Fruit fly (Drosophila melanogaster) whole organism, embryonic: Measurements from ENCODE around the gene Prim1.

ENCODE experiments used
- Abd-B ChIP-seq: fragments of 200-800 bp; sonication (Bioruptor generic); optimal IDR thresholded peaks from 2 replicates; lab custom pipeline; 2018; ENCODE audit warnings: missing biosample characterization, mild to moderate bottlenecking, missing genetic modification characterization, moderate library complexity
- Awh ChIP-seq: fragments of 200-800 bp; sonication (Bioruptor generic); IDR thresholded peaks from 2 replicates; pipeline ENCODE4, ENCODE4 v1.3.6; 2022; ENCODE audit warnings: missing biosample characterization, missing genetic modification characterization
- B-H1 ChIP-seq: fragments of 200-800 bp; sonication (Bioruptor generic); IDR thresholded peaks from 3 replicates; pipeline ENCODE4 v1.3.6; 2022; ENCODE audit warnings: missing biosample characterization, missing genetic modification characterization
- Blimp-1 ChIP-seq: fragments of 200-800 bp; sonication (Bioruptor generic); optimal IDR thresholded peaks from 3 replicates; lab custom pipeline; 2018; ENCODE audit warnings: missing biosample characterization, missing genetic modification characterization, mild to moderate bottlenecking, moderate library complexity, missing genetic modification reagents
- CG1024 ChIP-seq: fragments of 200-800 bp; sonication (Bioruptor generic); IDR thresholded peaks from 2 replicates; pipeline ENCODE4 v1.3.6; 2022; ENCODE audit warnings: missing biosample characterization, missing genetic modification characterization
- CG10366 ChIP-seq: fragments of 200-800 bp; sonication (Bioruptor generic); IDR thresholded peaks from 2 replicates; pipeline ENCODE4 v1.3.6; 2022; ENCODE audit warnings: missing biosample characterization, missing genetic modification characterization
- CG11456 ChIP-seq: fragments of 200-800 bp; sonication (Bioruptor generic); IDR thresholded peaks from 3 replicates; pipeline ENCODE4 v1.3.6; 2022; ENCODE audit warnings: missing biosample characterization, missing genetic modification characterization
- CG12744 ChIP-seq: fragments of 200-800 bp; sonication (Bioruptor generic); optimal IDR thresholded peaks from 2 replicates; lab custom pipeline; 2016; ENCODE audit warnings: missing biosample characterization, missing genetic modification characterization
- CG16779 ChIP-seq: fragments of 200-800 bp; sonication (Bioruptor generic); IDR thresholded peaks from 2 replicates; pipeline ENCODE4 v1.3.6; 2022; ENCODE audit warnings: missing biosample characterization, missing genetic modification characterization
- CG17612 ChIP-seq: fragments of 200-800 bp; sonication (Bioruptor generic); IDR thresholded peaks from 2 replicates; pipeline ENCODE4 v1.3.6; 2022; ENCODE audit warnings: missing biosample characterization, missing genetic modification characterization
- CG18262 ChIP-seq: fragments of 200-800 bp; optimal IDR thresholded peaks from 3 replicates; lab custom pipeline; 2019; ENCODE audit warnings: missing biosample characterization, mild to moderate bottlenecking, missing genetic modification characterization, moderate library complexity
- CG18599 ChIP-seq: fragments of 200-800 bp; sonication (Bioruptor generic); optimal IDR thresholded peaks from 3 replicates; lab custom pipeline; 2017; ENCODE audit warnings: missing biosample characterization, missing genetic modification characterization, mild to moderate bottlenecking, moderate library complexity, missing genetic modification reagents
- CG3065 ChIP-seq: fragments of 200-800 bp; sonication (Bioruptor generic); optimal IDR thresholded peaks from 2 replicates; lab custom pipeline; 2016; ENCODE audit warnings: missing biosample characterization, missing genetic modification characterization
- CG32532 ChIP-seq: fragments of 200-800 bp; sonication (Bioruptor generic); IDR thresholded peaks from 2 replicates; pipeline ENCODE4 v1.3.6; 2022; ENCODE audit warnings: missing biosample characterization, missing genetic modification characterization
- CG32772 ChIP-seq: fragments of 200-800 bp; sonication (Bioruptor generic); IDR thresholded peaks from 2 replicates; pipeline ENCODE4 v1.3.6; 2022; ENCODE audit warnings: missing biosample characterization, missing genetic modification characterization
- CG34422 ChIP-seq: fragments of 200-800 bp; sonication (Bioruptor generic); IDR thresholded peaks from 3 replicates; pipeline ENCODE4 v1.3.6; 2022; ENCODE audit warnings: missing biosample characterization, missing genetic modification characterization
- CG3726 ChIP-seq: fragments of 200-800 bp; sonication (Bioruptor generic); IDR thresholded peaks from 3 replicates; pipeline ENCODE4, ENCODE4 v1.3.6; 2022; ENCODE audit warnings: missing biosample characterization, missing genetic modification characterization
- CG42726 ChIP-seq: fragments of 200-800 bp; sonication (Bioruptor generic); IDR thresholded peaks from 2 replicates; pipeline ENCODE4 v1.3.6; 2022; ENCODE audit warnings: missing biosample characterization, missing genetic modification characterization; ENCODE audit not compliant: partially characterized antibody
- CG4424 ChIP-seq: fragments of 200-800 bp; sonication (Bioruptor generic); optimal IDR thresholded peaks from 3 replicates; lab custom pipeline; 2016; ENCODE audit warnings: missing biosample characterization, missing genetic modification characterization
- CG4617 ChIP-seq: fragments of 200-800 bp; sonication (Bioruptor generic); optimal IDR thresholded peaks from 3 replicates; lab custom pipeline; 2016; ENCODE audit warnings: missing biosample characterization, missing genetic modification characterization, borderline replicate concordance
- CG5245 ChIP-seq: fragments of 200-800 bp; sonication (Bioruptor generic); optimal IDR thresholded peaks from 3 replicates; lab custom pipeline; 2016; ENCODE audit warnings: missing biosample characterization, missing genetic modification characterization
- CG5953 ChIP-seq: fragments of 200-800 bp; sonication (Bioruptor generic); IDR thresholded peaks from 2 replicates; pipeline ENCODE4 v1.3.6; 2022; ENCODE audit warnings: missing biosample characterization, missing genetic modification characterization
- CG7271 ChIP-seq: fragments of 200-800 bp; sonication (Bioruptor generic); optimal IDR thresholded peaks from 2 replicates; lab custom pipeline; 2018; ENCODE audit warnings: missing biosample characterization, mild to moderate bottlenecking, missing genetic modification characterization, moderate library complexity
- CG7987 ChIP-seq: fragments of 200-800 bp; sonication (Bioruptor generic); optimal IDR thresholded peaks from 2 replicates; lab custom pipeline; 2018; ENCODE audit warnings: missing biosample characterization, mild to moderate bottlenecking, missing genetic modification characterization, moderate library complexity
- CG9437 ChIP-seq: fragments of 200-800 bp; sonication (Bioruptor generic); optimal IDR thresholded peaks from 2 replicates; lab custom pipeline; 2018; ENCODE audit warnings: missing biosample characterization, mild to moderate bottlenecking, missing genetic modification characterization
- CG9932 ChIP-seq: fragments of 200-800 bp; sonication (Bioruptor generic); IDR thresholded peaks from 2 replicates; pipeline ENCODE4 v1.3.6; 2022; ENCODE audit warnings: missing biosample characterization, missing genetic modification characterization
- Camta ChIP-seq: fragments of 200-800 bp; sonication (Bioruptor generic); optimal IDR thresholded peaks from 2 replicates; lab custom pipeline; 2016; ENCODE audit warnings: missing biosample characterization, missing genetic modification characterization
- Chrac-16 ChIP-seq: fragments of 200-800 bp; sonication (Bioruptor generic); optimal IDR thresholded peaks from 3 replicates; lab custom pipeline; 2016; ENCODE audit warnings: missing biosample characterization, missing genetic modification characterization
- D ChIP-seq, 2 experiments: fragments of 200-800 bp in 1 of 2; fragments of >200 bp in 1 of 2; sonication (Bioruptor generic) in 1 of 2; optimal IDR thresholded peaks; 2 replicates in 1 of 2; 3 replicates in 1 of 2; lab custom pipeline; 2017; ENCODE audit warnings: mild to moderate bottlenecking in 1 of 2, missing biosample characterization in 1 of 2, missing genetic modification characterization in 1 of 2, missing genetic modification reagents in 1 of 2
- Doc2 ChIP-seq: fragments of 200-800 bp; sonication (Bioruptor generic); IDR thresholded peaks from 2 replicates; pipeline ENCODE4 v1.3.6; 2022; ENCODE audit warnings: missing biosample characterization, missing genetic modification characterization
- Elba2 ChIP-seq: fragments of 200-800 bp; sonication (Bioruptor generic); optimal IDR thresholded peaks from 3 replicates; lab custom pipeline; 2016; ENCODE audit warnings: missing biosample characterization, missing genetic modification characterization
- Hr39 ChIP-seq: fragments of >200 bp; optimal IDR thresholded peaks from 2 replicates; lab custom pipeline; 2017
- Lhr ChIP-seq: fragments of 200-800 bp; sonication (Bioruptor generic); optimal IDR thresholded peaks from 3 replicates; lab custom pipeline; 2017; ENCODE audit warnings: mild to moderate bottlenecking, missing biosample characterization, missing genetic modification reagents, missing genetic modification characterization
- Oaz ChIP-seq: fragments of 200-800 bp; sonication (Bioruptor generic); IDR thresholded peaks from 2 replicates; pipeline ENCODE4 v1.3.6; 2022; ENCODE audit warnings: missing biosample characterization, missing genetic modification characterization
- Oli ChIP-seq: fragments of 200-800 bp; sonication (Bioruptor generic); optimal IDR thresholded peaks from 2 replicates; lab custom pipeline; 2018; ENCODE audit warnings: missing biosample characterization, mild to moderate bottlenecking, missing genetic modification characterization, moderate library complexity
- Ravus ChIP-seq: fragments of 200-800 bp; sonication (Bioruptor generic); IDR thresholded peaks from 2 replicates; pipeline ENCODE4 v1.3.6; 2022; ENCODE audit warnings: missing biosample characterization, missing genetic modification characterization
- Stat92E ChIP-seq, 3 experiments: fragments of >200 bp in 2 of 3; fragments of 200-800 bp in 1 of 3; sonication (Bioruptor generic) in 1 of 3; optimal IDR thresholded peaks; 2 replicates each; lab custom pipeline; 2017 to 2019; ENCODE audit warnings: missing biosample characterization in 3 of 3, missing genetic modification characterization in 3 of 3, mild to moderate bottlenecking in 1 of 3, moderate library complexity in 1 of 3
- ab ChIP-seq: fragments of 200-800 bp; sonication (Bioruptor generic); optimal IDR thresholded peaks from 2 replicates; lab custom pipeline; 2016; ENCODE audit warnings: missing biosample characterization, missing genetic modification characterization
- az2 ChIP-seq: fragments of 200-800 bp; sonication (Bioruptor generic); optimal IDR thresholded peaks from 3 replicates; lab custom pipeline; 2016; ENCODE audit warnings: missing biosample characterization, missing genetic modification characterization
- ci ChIP-seq: fragments of 200-800 bp; sonication (Bioruptor generic); IDR thresholded peaks from 3 replicates; pipeline ENCODE4 v1.3.6; 2022; ENCODE audit warnings: missing biosample characterization, missing genetic modification characterization
- dmrt11E ChIP-seq: fragments of 200-800 bp; sonication (Bioruptor generic); optimal IDR thresholded peaks from 3 replicates; lab custom pipeline; 2018; ENCODE audit warnings: missing biosample characterization, mild to moderate bottlenecking, missing genetic modification characterization, moderate library complexity
- fd3F ChIP-seq: fragments of 200-800 bp; sonication (Bioruptor generic); optimal IDR thresholded peaks from 2 replicates; lab custom pipeline; 2018; ENCODE audit warnings: missing biosample characterization, mild to moderate bottlenecking, missing genetic modification characterization, moderate library complexity
- gro ChIP-seq: fragments of 200-800 bp; sonication (Bioruptor generic); optimal IDR thresholded peaks from 2 replicates; lab custom pipeline; 2016; ENCODE audit warnings: missing biosample characterization, missing genetic modification characterization
- lilli ChIP-seq: fragments of 200-800 bp; sonication (Bioruptor generic); optimal IDR thresholded peaks from 3 replicates; lab custom pipeline; 2016; ENCODE audit warnings: missing biosample characterization, missing genetic modification characterization
- lmd ChIP-seq: fragments of 200-800 bp; sonication (Bioruptor generic); IDR thresholded peaks from 2 replicates; pipeline ENCODE4 v1.3.6; 2022; ENCODE audit warnings: missing biosample characterization, missing genetic modification characterization
- odd ChIP-seq: fragments of 200-800 bp; sonication (Bioruptor generic); optimal IDR thresholded peaks from 2 replicates; lab custom pipeline; 2017; ENCODE audit warnings: missing biosample characterization, mild to moderate bottlenecking, missing genetic modification characterization
- otp ChIP-seq: fragments of 200-800 bp; sonication (Bioruptor generic); IDR thresholded peaks from 3 replicates; pipeline ENCODE4, ENCODE4 v1.3.6; 2022; ENCODE audit warnings: missing biosample characterization, missing genetic modification characterization
- pho ChIP-seq: fragments of 200-800 bp; sonication (Bioruptor generic); optimal IDR thresholded peaks from 2 replicates; lab custom pipeline; 2016; ENCODE audit warnings: missing biosample characterization, missing genetic modification characterization
- seq ChIP-seq: fragments of 200-800 bp; sonication (Bioruptor generic); IDR thresholded peaks from 2 replicates; pipeline ENCODE4 v1.3.6; 2022; ENCODE audit warnings: missing biosample characterization, missing genetic modification characterization
- toy ChIP-seq: fragments of 200-800 bp; sonication (Bioruptor generic); IDR thresholded peaks from 2 replicates; pipeline ENCODE4 v1.3.6; 2022; ENCODE audit warnings: missing biosample characterization, missing genetic modification characterization
- twi ChIP-seq: fragments of 200-800 bp; optimal IDR thresholded peaks from 2 replicates; lab custom pipeline; 2019; ENCODE audit warnings: missing biosample characterization, mild to moderate bottlenecking, missing genetic modification characterization, moderate library complexity
- vnd ChIP-seq: fragments of 200-800 bp; sonication (Bioruptor generic); IDR thresholded peaks from 3 replicates; pipeline ENCODE4 v1.3.6; 2022; ENCODE audit warnings: missing biosample characterization, missing genetic modification characterization; ENCODE audit not compliant: partially characterized antibody

Prim1 gene

dm6 chr3L:8314788-8315140 lies 25.4 kb upstream of the Prim1 start:
- TF ChIP-seq Awh (GFP tag; lab: Robert Waterston, UW) (no peak), Lhr (no peak), Oli (tag; lab: Kevin White, UChicago) (no peak), CG4424 (no peak), CG9437 (GFP tag; lab: Kevin White, UChicago) (no peak), ci (GFP tag; lab: Robert Waterston, UW) (peak; percentile 34; the same call in 2 of the 3 replicates), D (optimal IDR thresholded peaks at IDR 0.05; lab: Kevin White, UChicago) (no peak), D (GFP tag; optimal IDR thresholded peaks at IDR 0.05; lab: Kevin White, UChicago) (no peak), CG17612 (GFP tag; lab: Robert Waterston, UW) (no peak), CG10366 (GFP tag; lab: Robert Waterston, UW) (peak; percentile 15; the same call in 1 of the 2 replicates), CG18262 (tag; lab: Kevin White, UChicago) (no peak), vnd (GFP tag; lab: Robert Waterston, UW) (no peak), CG5953 (GFP tag; lab: Robert Waterston, UW) (no peak), Oaz (GFP tag; lab: Robert Waterston, UW) (no peak), Hr39 (no peak), fd3F (no peak), CG16779 (GFP tag; lab: Robert Waterston, UW) (no peak), CG32772 (GFP tag; lab: Robert Waterston, UW) (no peak), dmrt11E (tag; lab: Kevin White, UChicago) (no peak), CG12744 (GFP tag; lab: Kevin White, UChicago) (no peak), CG3726 (no peak), odd (GFP tag; lab: Kevin White, UChicago) (no peak), Elba2 (GFP tag; lab: Kevin White, UChicago) (no peak), twi (no peak), CG1024 (GFP tag; lab: Robert Waterston, UW) (no peak), Ravus (GFP tag; lab: Robert Waterston, UW) (no peak), ab (GFP tag; lab: Kevin White, UChicago) (no peak), CG7271 (tag; lab: Kevin White, UChicago) (no peak), az2 (GFP tag; lab: Kevin White, UChicago) (peak; percentile 16), CG34422 (GFP tag; lab: Robert Waterston, UW) (no peak), CG18599 (GFP tag; lab: Kevin White, UChicago) (no peak), lmd (peak; percentile 44), lilli (GFP tag; lab: Kevin White, UChicago) (peak; percentile 53), gro (GFP tag; lab: Kevin White, UChicago) (no peak), Blimp-1 (GFP tag; lab: Kevin White, UChicago) (no peak), CG3065 (no peak), B-H1 (GFP tag; lab: Robert Waterston, UW) (no peak), CG11456 (GFP tag; lab: Robert Waterston, UW) (no peak; the same call in 2 of the 3 replicates), seq (GFP tag; lab: Robert Waterston, UW) (no peak), Abd-B (GFP tag; lab: Kevin White, UChicago) (no peak), pho (GFP tag; lab: Kevin White, UChicago) (no peak), Doc2 (GFP tag; lab: Robert Waterston, UW) (no peak), CG5245 (no peak), CG32532 (GFP tag; lab: Robert Waterston, UW) (peak; percentile 53), CG42726 (GFP tag; lab: Robert Waterston, UW) (no peak), Chrac-16 (GFP tag; lab: Kevin White, UChicago) (peak; percentile 9), Stat92E (GFP tag; optimal IDR thresholded peaks at IDR 0.05; lab: Kevin White, UChicago) (no peak), Camta (no peak), CG7987 (GFP tag; lab: Kevin White, UChicago) (no peak), otp (GFP tag; lab: Robert Waterston, UW) (0 out of 3 replicates have a peak, but pooled peaks have one; percentile 22), CG9932 (GFP tag; lab: Robert Waterston, UW) (peak; percentile 56), CG4617 (GFP tag; lab: Kevin White, UChicago) (no peak), toy (no peak)
